Worm (Caenorhabditis elegans): ENCODE measurements around the gene lrr-1.
A peak's percentile ranks its signal among the peaks of the same experiment; 100 is the strongest.

Gene lrr-1

ce11 chrII:5081124-5081913 is 45.1 kb upstream of the lrr-1 start, which contains the start of gene dsh-2 (continued):
- TF ChIP-seq mbf-1 (tag; optimal IDR thresholded peaks at IDR 0.05) (no peak), nhr-129 (tag; optimal IDR thresholded peaks at IDR 0.05) (peak; percentile 47), Y55F3AM.14 (GFP tag; optimal IDR thresholded peaks at IDR 0.05) (no peak), ama-1 (optimal IDR thresholded peaks at IDR 0.05) (no peak), nhr-23 (tag; optimal IDR thresholded peaks at IDR 0.05) (no peak), nhr-237 (tag; optimal IDR thresholded peaks at IDR 0.05) (no peak), gmeb-1 (tag; optimal IDR thresholded peaks at IDR 0.05) (peak; percentile 81)

- TF ChIP-seq mdl-1 (tag; optimal IDR thresholded peaks at IDR 0.05) (no peak), C34F6.9 (tag; optimal IDR thresholded peaks at IDR 0.05) (no peak), elt-3 (tag; optimal IDR thresholded peaks at IDR 0.05) (no peak), unc-55 (GFP tag; optimal IDR thresholded peaks at IDR 0.05) (no peak), ztf-1 (GFP tag; conservative IDR thresholded peaks at IDR 0.05) (no peak), ama-1 (optimal IDR thresholded peaks at IDR 0.05) (no peak), lin-11 (tag; optimal IDR thresholded peaks at IDR 0.05) (no peak), nhr-11 (tag; optimal IDR thresholded peaks at IDR 0.05) (no peak), nhr-21 (tag; optimal IDR thresholded peaks at IDR 0.05) (no peak), ceh-16 (tag; optimal IDR thresholded peaks at IDR 0.05) (no peak), zag-1 (tag; optimal IDR thresholded peaks at IDR 0.05) (no peak), ztf-11 (tag; optimal IDR thresholded peaks at IDR 0.05) (no peak), skn-1 (tag; optimal IDR thresholded peaks at IDR 0.05) (no peak), ceh-82 (tag; optimal IDR thresholded peaks at IDR 0.05) (no peak), ZK546.5 (tag; optimal IDR thresholded peaks at IDR 0.05) (no peak), elt-1 (tag; optimal IDR thresholded peaks at IDR 0.05) (no peak)
Observed at ce11 chrII:5071265-5071664, 35.0 kb upstream of the lrr-1 start, which contains the start of gene C27A2.7. Gene C27A2.7 (minus strand): TSS chrII:5071365.

ce11 chrII:5069525-5069924 is 33.3 kb upstream of the lrr-1 start, which contains the start of gene idpb-2:
Gene idpb-2 (minus strand): TSS chrII:5069625.
- TF ChIP-seq nhr-6 (tag; optimal IDR thresholded peaks at IDR 0.05) (no peak), ZK546.5 (tag; optimal IDR thresholded peaks at IDR 0.05) (no peak), snpc-4 (tag; optimal IDR thresholded peaks at IDR 0.05) (no peak), ama-1 (optimal IDR thresholded peaks at IDR 0.05) (no peak), sma-3 (GFP tag; optimal IDR thresholded peaks at IDR 0.05) (no peak), C34F6.9 (tag; optimal IDR thresholded peaks at IDR 0.05) (no peak), ceh-82 (tag; optimal IDR thresholded peaks at IDR 0.05) (no peak), ztf-4 (tag; optimal IDR thresholded peaks at IDR 0.05) (no peak), nhr-12 (tag; optimal IDR thresholded peaks at IDR 0.05) (no peak), ztf-1 (GFP tag; conservative IDR thresholded peaks at IDR 0.05) (no peak), nhr-25 (tag; optimal IDR thresholded peaks at IDR 0.05) (no peak)

- TF ChIP-seq lin-11 (tag; optimal IDR thresholded peaks at IDR 0.05) (no peak), nhr-237 (tag; optimal IDR thresholded peaks at IDR 0.05) (no peak), nhr-10 (tag; optimal IDR thresholded peaks at IDR 0.05) (no peak), C34F6.9 (tag; optimal IDR thresholded peaks at IDR 0.05) (no peak), sma-9 (GFP tag; optimal IDR thresholded peaks at IDR 0.05) (no peak), sma-9 (tag; optimal IDR thresholded peaks at IDR 0.05) (no peak), lin-13 (GFP tag; optimal IDR thresholded peaks at IDR 0.05) (no peak)
Observed at ce11 chrII:5067927-5068326, 31.7 kb upstream of the lrr-1 start, which contains the start of gene C27A2.8. Gene C27A2.8 (minus strand): TSS chrII:5068043.

- TF ChIP-seq fos-1 (tag; optimal IDR thresholded peaks at IDR 0.05) (no peak), alr-1 (tag; optimal IDR thresholded peaks at IDR 0.05) (no peak), skn-1 (tag; optimal IDR thresholded peaks at IDR 0.05) (no peak)
Observed at ce11 chrII:5066967-5067366, 30.7 kb upstream of the lrr-1 start.

All from whole organism, L2 larva.